Fruit fly (Drosophila melanogaster) whole organism, wandering third instar larva: ENCODE results near the gene CG31200.

Source experiments
- CrebA ChIP-seq: fragments of 200-800 bp; sonication (Bioruptor generic); optimal IDR thresholded peaks from 2 replicates; lab custom pipeline; 2016; ENCODE audit warnings: missing biosample characterization, mild to moderate bottlenecking, missing genetic modification characterization, borderline replicate concordance
- Dif ChIP-seq: fragments of 200-275, 200-300 bp; sonication (Bioruptor generic); optimal IDR thresholded peaks from 2 replicates; lab custom pipeline; 2018; ENCODE audit warnings: missing biosample characterization, missing genetic modification characterization; ENCODE audit not compliant: partially characterized antibody
- GATAd ChIP-seq: sonication (Bioruptor generic); optimal IDR thresholded peaks from 2 replicates; lab custom pipeline; 2016; ENCODE audit warnings: missing biosample characterization, missing genetic modification characterization
- Hnf4 ChIP-seq: fragments of 200-800 bp; sonication (Bioruptor generic); optimal IDR thresholded peaks from 2 replicates; lab custom pipeline; 2016; ENCODE audit warnings: missing biosample characterization, mild to moderate bottlenecking, missing genetic modification characterization
- Jra ChIP-seq: sonication (Bioruptor generic); optimal IDR thresholded peaks from 2 replicates; lab custom pipeline; 2016; ENCODE audit warnings: missing biosample characterization, missing genetic modification characterization
- OdsH ChIP-seq: fragments of 200-800 bp; sonication (Bioruptor generic); optimal IDR thresholded peaks from 2 replicates; lab custom pipeline; 2016; ENCODE audit warnings: missing biosample characterization, mild to moderate bottlenecking, missing genetic modification characterization
- br ChIP-seq: fragments of 200-800 bp; sonication (Bioruptor generic); optimal IDR thresholded peaks from 2 replicates; lab custom pipeline; 2016; ENCODE audit warnings: missing biosample characterization, missing genetic modification characterization
- ey ChIP-seq: fragments of 200-800 bp; sonication (Bioruptor generic); optimal IDR thresholded peaks from 2 replicates; lab custom pipeline; 2016; ENCODE audit warnings: missing biosample characterization, missing genetic modification characterization
- pan ChIP-seq: fragments of >200 bp; optimal IDR thresholded peaks from 2 replicates; lab custom pipeline; 2017
- psq ChIP-seq: fragments of 200-800 bp; sonication (Bioruptor generic); optimal IDR thresholded peaks from 3 replicates; lab custom pipeline; 2017; ENCODE audit warnings: missing biosample characterization, mild to moderate bottlenecking, missing genetic modification characterization, moderate library complexity

DNA sequence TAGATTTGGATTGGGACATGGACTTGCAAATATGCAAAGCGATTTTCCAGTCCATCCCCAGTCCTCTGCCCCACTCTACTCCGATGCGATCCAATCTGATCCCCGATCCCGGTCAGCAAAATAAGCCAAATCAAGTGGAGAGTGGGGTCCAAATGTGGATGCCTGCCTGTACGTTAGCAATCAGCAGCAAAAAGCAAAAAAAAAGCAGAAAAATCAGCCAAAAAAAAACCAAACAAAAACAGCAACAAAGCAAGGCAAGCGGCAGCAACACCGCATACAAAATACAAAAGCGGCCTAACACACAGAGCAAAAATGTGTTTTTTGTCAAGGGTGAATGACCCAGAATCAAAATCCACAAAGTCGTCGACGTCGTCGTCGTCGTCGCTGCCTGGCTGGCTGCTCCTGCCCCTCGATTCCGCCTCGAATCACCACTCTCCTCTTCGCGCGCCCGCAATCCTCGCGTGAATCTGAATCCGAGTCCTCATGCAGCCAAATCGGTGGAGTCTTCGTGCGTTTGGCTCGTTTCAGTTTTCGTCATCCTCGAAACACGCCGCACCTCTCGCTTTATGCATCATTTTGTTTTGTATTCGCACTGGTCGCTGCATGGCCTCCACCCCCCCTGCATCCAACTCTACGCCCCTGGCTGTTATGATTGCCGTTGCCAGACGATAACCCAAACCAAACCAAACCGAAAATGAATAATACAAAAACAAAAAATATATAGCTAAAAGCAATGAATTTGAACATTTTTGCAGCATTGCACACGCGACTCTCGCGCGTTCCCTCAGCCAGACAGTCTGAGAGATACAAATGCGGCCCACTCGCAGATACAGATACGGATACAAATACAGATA, 20.4 kb upstream of the CG31200 start:
- TF ChIP-seq psq (GFP tag; lab: Kevin White, UChicago) (peak; percentile 91), br (GFP tag; lab: Kevin White, UChicago) (peak; percentile 89), pan (lab: Kevin White, UChicago) (no peak), OdsH (GFP tag; lab: Kevin White, UChicago) (peak; percentile 87), GATAd (GFP tag; lab: Kevin White, UChicago) (no peak), CrebA (GFP tag; lab: Kevin White, UChicago) (peak; percentile 74), Dif (GFP tag; lab: Kevin White, UChicago) (peak; percentile 57), Jra (GFP tag; lab: Kevin White, UChicago) (peak; percentile 81), Hnf4 (peak; percentile 85), ey (GFP tag; lab: Kevin White, UChicago) (peak; percentile 90)
